Worm (Caenorhabditis elegans): ENCODE results near the gene rab-37.

- no peak for TF ChIP-seq him-1 (tag; optimal IDR thresholded peaks at IDR 0.05)
- no peak for TF ChIP-seq W03F9.2 (tag; optimal IDR thresholded peaks at IDR 0.05)
- no peak for TF ChIP-seq dao-5 (tag; optimal IDR thresholded peaks at IDR 0.05)
Measured at ce11 chrX:4274116-4274515, 38.5 kb upstream of the rab-37 start, which contains the start of gene mec-18.
